Worm (Caenorhabditis elegans): Measurements from ENCODE around the gene bath-23.

Gene bath-23

DNA sequence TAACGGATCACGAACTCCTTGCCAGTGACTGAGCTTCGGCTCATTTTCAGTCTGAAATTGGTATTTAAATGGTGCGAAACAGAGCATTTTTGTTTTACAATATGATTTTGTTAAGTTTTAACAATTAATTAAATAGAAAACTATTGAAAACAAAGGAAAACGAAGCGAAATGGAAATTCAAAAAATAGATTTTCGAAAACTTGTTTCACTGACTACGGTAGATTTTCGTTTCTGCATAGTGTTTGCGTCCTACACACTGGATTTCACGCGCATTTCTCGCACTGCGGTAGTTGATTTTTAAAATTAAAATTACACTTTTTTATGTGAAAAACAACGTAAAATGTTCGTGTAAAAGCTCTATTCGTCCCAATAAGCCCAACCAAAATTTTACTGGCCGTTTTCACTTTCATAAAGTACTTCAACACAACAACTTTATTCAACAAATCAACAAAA lies 24.8 kb upstream of the bath-23 start, which contains the start of gene bath-30:
Gene bath-30 (minus strand): TSS at position 51 of the 453 bp plus-strand sequence.
- no peak for TF ChIP-seq lim-6 (tag; optimal IDR thresholded peaks at IDR 0.05)
- TF ChIP-seq ceh-18 (tag; optimal IDR thresholded peaks at IDR 0.05) = no peak
- TF ChIP-seq sox-2 (GFP tag; IDR thresholded peaks at IDR 0.05) = no peak
- TF ChIP-seq pha-2 (tag; optimal IDR thresholded peaks at IDR 0.05) = no peak
- TF ChIP-seq tbx-2 (tag; optimal IDR thresholded peaks at IDR 0.05) = no peak
- no peak for TF ChIP-seq pqm-1 (tag; optimal IDR thresholded peaks at IDR 0.05)
- TF ChIP-seq ceh-22 (tag; optimal IDR thresholded peaks at IDR 0.05) = no peak
- TF ChIP-seq K02D7.2 (tag; optimal IDR thresholded peaks at IDR 0.05) = no peak
- TF ChIP-seq dve-1 (tag; optimal IDR thresholded peaks at IDR 0.05) = no peak
- no peak for TF ChIP-seq pag-3 (tag; optimal IDR thresholded peaks at IDR 0.05; ENCODE audit: borderline replicate concordance)
- TF ChIP-seq fkh-6 (tag; optimal IDR thresholded peaks at IDR 0.05) = no peak
- no peak for TF ChIP-seq ceh-14 (tag; optimal IDR thresholded peaks at IDR 0.05)
- no peak for TF ChIP-seq ztf-16 (tag; optimal IDR thresholded peaks at IDR 0.05)
- TF ChIP-seq mec-3 (tag; optimal IDR thresholded peaks at IDR 0.05; ENCODE audit: borderline replicate concordance) = no peak
- no peak for TF ChIP-seq gmeb-2 (tag; optimal IDR thresholded peaks at IDR 0.05)
- TF ChIP-seq sox-4 (tag; optimal IDR thresholded peaks at IDR 0.05) = no peak
- no peak for TF ChIP-seq hlh-8 (tag; optimal IDR thresholded peaks at IDR 0.05)
- no peak for TF ChIP-seq C38D4.7 (GFP tag; optimal IDR thresholded peaks at IDR 0.05)
- TF ChIP-seq hlh-13 (GFP tag; optimal IDR thresholded peaks at IDR 0.05) = no peak

DNA sequence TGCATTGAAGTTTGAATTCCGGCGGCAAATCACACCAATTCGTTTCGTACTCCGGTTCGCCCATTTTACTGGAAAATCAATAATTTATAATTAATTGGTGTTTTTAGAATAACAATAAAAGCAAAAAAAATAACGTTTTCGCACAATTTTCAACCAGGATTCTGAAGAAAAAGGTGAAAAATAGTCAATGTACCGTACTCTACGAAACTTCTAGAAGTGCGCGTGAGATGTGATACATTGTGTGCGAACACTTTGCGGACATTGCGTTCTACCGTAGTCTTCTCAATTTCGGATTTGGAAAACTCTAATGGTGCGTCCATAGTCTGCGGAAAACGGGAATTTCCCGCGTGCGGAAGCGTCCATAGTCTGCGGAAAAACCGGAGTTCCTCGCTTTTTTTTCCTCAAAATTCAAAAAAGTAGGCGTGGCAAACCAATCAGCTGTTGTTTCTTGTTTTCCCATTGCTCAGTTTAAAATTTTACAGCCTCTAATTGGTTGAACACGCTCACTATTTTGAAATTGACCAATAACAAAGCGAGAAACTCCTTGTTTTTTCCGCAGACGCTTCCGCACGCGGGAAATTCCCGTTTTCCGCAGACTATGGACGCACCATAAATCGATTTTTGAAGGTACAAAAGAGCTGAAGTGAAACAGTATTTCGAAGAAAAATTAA lies 23.0 kb upstream of the bath-23 start, which contains the start of the genes F14D2.14 and bath-29:
Gene F14D2.14 (minus strand): TSS at position 51 of the 671 bp plus-strand sequence.
Gene bath-29 (plus strand): TSS at position 621 of the 671 bp plus-strand sequence.
- TF ChIP-seq pros-1 (tag; optimal IDR thresholded peaks at IDR 0.05) (no peak), K02D7.2 (tag; optimal IDR thresholded peaks at IDR 0.05) (no peak), ceh-34 (tag; optimal IDR thresholded peaks at IDR 0.05) (no peak), sox-4 (tag; optimal IDR thresholded peaks at IDR 0.05) (no peak), zip-5 (tag; optimal IDR thresholded peaks at IDR 0.05) (no peak)

DNA sequence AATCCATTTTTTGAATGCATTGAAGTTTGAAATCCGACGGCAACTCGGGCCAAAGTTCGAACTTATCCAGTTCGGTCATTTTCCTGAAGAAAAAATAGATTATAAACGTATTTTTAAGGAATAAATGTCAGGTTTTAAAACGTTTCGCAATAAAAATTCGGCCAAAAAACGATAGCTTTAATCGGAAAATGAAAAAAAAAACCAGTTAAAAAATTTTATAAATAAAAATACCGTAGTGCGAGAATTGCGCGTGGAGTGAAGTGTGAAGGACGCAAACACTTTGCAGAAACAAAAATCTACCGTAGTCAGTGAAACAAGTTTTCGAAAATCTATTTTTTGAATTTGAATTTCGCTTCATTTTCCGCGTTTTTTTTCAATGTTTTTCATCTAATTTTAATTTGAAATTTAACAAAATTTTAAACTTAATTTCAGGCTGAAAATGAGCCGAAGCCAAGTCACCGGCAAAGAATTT lies 21.3 kb upstream of the bath-23 start, which contains the start of gene F14D2.8:
Gene F14D2.8 (minus strand): TSS at position 51 of the 472 bp plus-strand sequence.
- no peak for TF ChIP-seq syd-9 (tag; optimal IDR thresholded peaks at IDR 0.05)
- TF ChIP-seq C08G9.2 (tag; optimal IDR thresholded peaks at IDR 0.05) = no peak
- no peak for TF ChIP-seq gmeb-2 (tag; optimal IDR thresholded peaks at IDR 0.05)
- no peak for TF ChIP-seq fax-1 (tag; optimal IDR thresholded peaks at IDR 0.05)

DNA sequence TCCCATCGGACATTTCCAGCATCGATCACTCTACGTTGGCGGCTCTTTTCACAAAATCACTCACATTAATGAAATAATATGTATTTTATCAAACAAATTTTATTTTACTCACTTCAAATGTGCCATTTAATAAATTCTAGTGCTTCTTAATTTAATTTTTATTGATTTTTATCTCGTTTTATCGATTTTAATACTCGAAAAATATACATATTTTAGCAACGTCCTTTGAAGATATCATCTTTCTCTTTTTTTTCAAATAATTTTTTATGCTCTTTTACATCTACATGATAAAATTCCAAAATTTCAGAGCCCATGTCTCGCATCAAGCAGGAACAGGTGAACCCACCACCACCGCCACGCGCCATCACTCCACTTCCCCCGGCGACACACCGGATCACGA lies 12.3 kb upstream of the bath-23 start, which contains the start of the genes lido-14 and bath-27:
Gene lido-14 (plus strand): TSS at position 301 of the 400 bp plus-strand sequence.
Gene bath-27 (plus strand): TSS at position 306 of the 400 bp plus-strand sequence.
- no peak for TF ChIP-seq hlh-8 (tag; optimal IDR thresholded peaks at IDR 0.05)
- no peak for TF ChIP-seq fkh-6 (tag; optimal IDR thresholded peaks at IDR 0.05)
- TF ChIP-seq ceh-18 (tag; optimal IDR thresholded peaks at IDR 0.05) = no peak
- no peak for TF ChIP-seq tbx-7 (tag; optimal IDR thresholded peaks at IDR 0.05)
- TF ChIP-seq sox-4 (tag; optimal IDR thresholded peaks at IDR 0.05) = no peak
- no peak for TF ChIP-seq elt-2 (tag; optimal IDR thresholded peaks at IDR 0.05)
- no peak for TF ChIP-seq sox-2 (GFP tag; IDR thresholded peaks at IDR 0.05)
- no peak for TF ChIP-seq ceh-30 (tag; optimal IDR thresholded peaks at IDR 0.05)
- no peak for TF ChIP-seq unc-86 (tag; optimal IDR thresholded peaks at IDR 0.05)
- TF ChIP-seq dve-1 (tag; optimal IDR thresholded peaks at IDR 0.05) = no peak

DNA sequence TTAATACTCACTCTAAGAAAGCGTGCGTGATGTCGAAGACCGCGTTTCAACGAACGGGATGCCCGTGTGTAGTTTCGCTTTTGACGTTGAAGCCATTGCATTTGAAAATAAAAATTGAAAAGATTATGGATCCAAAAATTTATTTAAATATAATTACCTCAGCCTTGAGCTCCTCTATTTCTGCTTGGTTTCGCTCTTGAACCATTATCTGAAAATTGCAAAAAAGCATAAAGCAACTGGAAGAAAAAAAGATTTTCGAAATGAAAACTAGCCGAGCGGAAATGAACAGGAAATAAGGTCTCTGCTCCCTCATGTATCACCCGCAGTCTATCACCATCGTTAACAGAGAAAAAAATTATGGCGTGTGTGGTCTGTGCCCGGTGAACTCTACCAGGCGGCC lies 4.0 kb upstream of the bath-23 start, which contains the start of gene Y49F6C.6:
Gene Y49F6C.6 (minus strand): TSS at position 101 of the 400 bp plus-strand sequence.
- TF ChIP-seq ceh-48 (tag; optimal IDR thresholded peaks at IDR 0.05) = no peak
- no peak for TF ChIP-seq F13H6.1 (tag; optimal IDR thresholded peaks at IDR 0.05)
- no peak for TF ChIP-seq pqm-1 (tag; optimal IDR thresholded peaks at IDR 0.05)
- TF ChIP-seq gmeb-2 (tag; optimal IDR thresholded peaks at IDR 0.05) = no peak
